Fruit fly (Drosophila melanogaster) whole organism, larva: ENCODE data around the gene CG42824.

Source experiments
- noc ChIP-seq: fragments of 200-800 bp; sonication (Bioruptor generic); optimal IDR thresholded peaks from 3 replicates; lab custom pipeline; 2019; ENCODE audit warnings: missing biosample characterization, mild to moderate bottlenecking, missing genetic modification characterization, moderate library complexity

CG42824 gene

DNA sequence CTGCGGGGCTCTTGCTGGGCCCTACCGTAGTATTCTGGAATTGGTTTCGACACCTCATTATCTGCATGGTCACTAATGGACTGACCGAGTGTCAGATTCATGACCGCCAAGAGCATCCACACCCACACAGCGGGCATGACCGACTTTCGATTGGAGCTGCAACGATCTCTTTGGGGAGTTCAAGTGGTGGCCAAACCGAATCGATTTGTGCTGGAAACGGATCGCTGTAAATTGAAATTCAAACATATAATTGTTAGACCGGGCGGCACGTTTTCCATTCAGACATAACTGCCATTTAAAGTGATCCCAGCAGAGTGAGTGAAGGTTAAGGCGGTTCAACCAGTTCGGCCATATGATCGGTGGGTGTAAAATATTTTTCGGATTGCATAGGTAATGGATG is at the start of gene CG42824, which contains the start of gene CG42798:
TSS of gene CG42824 (minus strand) at position 101 of the 400 bp plus-strand sequence.
TSS of gene CG42798 (plus strand) at position 268 of the 400 bp plus-strand sequence.
- no peak for TF ChIP-seq noc (tag; lab: Kevin White, UChicago)

dm6 chr3R:17449402-17449801 is 43.1 kb upstream of the CG42824 start:
- TF ChIP-seq noc (tag; lab: Kevin White, UChicago): no peak

dm6 chr3R:17448758-17449157 is 42.4 kb upstream of the CG42824 start, which contains the start of gene Eh:
TSS of gene Eh (minus strand) at chr3R:17448858.
- TF ChIP-seq noc (tag; lab: Kevin White, UChicago): no peak

- no peak for TF ChIP-seq noc (tag; lab: Kevin White, UChicago)
Observed at dm6 chr3R:17447615-17448014, 41.3 kb upstream of the CG42824 start.

- TF ChIP-seq noc (tag; lab: Kevin White, UChicago): no peak
Observed at dm6 chr3R:17440628-17441027, 34.3 kb upstream of the CG42824 start, which contains the start of gene CG14331. TSS of gene CG14331 (minus strand) at chr3R:17440728.

DNA sequence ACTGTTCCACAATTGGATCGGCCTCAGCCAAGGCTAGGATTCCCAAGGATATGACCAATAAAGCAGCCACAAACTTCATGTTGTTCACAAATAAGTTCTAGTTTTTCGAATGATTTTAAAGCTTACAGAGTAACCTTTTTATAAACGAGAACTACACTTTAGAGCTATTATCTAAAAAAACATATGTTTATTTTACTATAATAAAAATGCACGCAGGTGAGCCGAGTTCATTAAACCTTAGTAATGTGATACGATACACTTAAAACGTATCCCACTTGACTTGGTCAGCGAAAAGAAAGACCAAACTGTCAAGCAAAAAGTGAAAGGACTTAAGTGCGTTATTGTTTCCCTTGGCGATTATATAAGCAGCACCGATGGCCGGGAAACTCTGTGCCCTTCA is 28.0 kb upstream of the CG42824 start, which contains the start of gene CG44090:
TSS of gene CG44090 (minus strand) at position 101 of the 400 bp plus-strand sequence.
- TF ChIP-seq noc (tag; lab: Kevin White, UChicago): no peak

DNA sequence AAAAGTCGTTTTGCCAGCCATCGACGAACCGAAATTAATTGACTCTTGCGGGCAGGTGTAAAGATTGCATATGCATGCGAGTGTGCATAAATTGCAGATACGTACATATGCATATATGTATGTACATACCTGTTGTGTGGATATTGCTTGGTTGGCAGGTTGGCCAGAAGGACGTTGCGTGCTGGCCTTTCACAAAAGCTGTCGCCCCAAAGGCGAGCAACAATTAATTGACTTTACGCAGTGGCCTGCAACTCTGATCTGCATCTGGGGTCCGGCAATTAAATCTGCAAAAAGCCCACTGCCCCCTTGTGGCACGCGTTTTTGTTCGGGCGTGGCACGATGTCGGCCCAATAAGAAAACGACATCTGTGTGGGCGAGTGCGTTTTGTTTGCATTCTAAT is 26.8 kb upstream of the CG42824 start:
- no peak for TF ChIP-seq noc (tag; lab: Kevin White, UChicago)

DNA sequence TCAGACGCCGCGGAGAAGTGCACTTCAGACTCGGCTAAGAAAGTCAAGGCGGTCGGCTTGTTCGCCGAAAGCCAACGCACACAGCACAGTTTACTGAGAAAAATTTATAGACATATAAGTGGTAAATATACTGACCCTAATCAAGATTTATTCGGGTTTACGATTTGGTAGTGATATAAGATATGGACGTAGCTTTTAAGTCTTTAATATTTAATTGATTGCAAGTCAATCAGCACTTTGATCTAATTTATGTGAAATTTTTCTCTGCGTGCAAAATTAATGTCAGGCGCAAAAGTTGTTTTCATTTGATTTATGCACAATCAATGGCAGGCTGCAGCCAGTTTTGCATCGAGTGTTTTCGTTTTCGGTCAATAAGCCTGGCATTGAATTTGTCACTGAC is 24.2 kb upstream of the CG42824 start:
- TF ChIP-seq noc (tag; lab: Kevin White, UChicago): no peak

- no peak for TF ChIP-seq noc (tag; lab: Kevin White, UChicago)
Observed at dm6 chr3R:17426265-17426664, 20.0 kb upstream of the CG42824 start.

dm6 chr3R:17425417-17425915 is 19.2 kb upstream of the CG42824 start, which contains the start of gene cysu:
TSS of gene cysu (plus strand) at chr3R:17425768.
- no peak for TF ChIP-seq noc (tag; lab: Kevin White, UChicago)

- no peak for TF ChIP-seq noc (tag; lab: Kevin White, UChicago)
Observed at dm6 chr3R:17422102-17422501, 15.8 kb upstream of the CG42824 start, which contains the start of gene CG14332. TSS of gene CG14332 (minus strand) at chr3R:17422202.

DNA sequence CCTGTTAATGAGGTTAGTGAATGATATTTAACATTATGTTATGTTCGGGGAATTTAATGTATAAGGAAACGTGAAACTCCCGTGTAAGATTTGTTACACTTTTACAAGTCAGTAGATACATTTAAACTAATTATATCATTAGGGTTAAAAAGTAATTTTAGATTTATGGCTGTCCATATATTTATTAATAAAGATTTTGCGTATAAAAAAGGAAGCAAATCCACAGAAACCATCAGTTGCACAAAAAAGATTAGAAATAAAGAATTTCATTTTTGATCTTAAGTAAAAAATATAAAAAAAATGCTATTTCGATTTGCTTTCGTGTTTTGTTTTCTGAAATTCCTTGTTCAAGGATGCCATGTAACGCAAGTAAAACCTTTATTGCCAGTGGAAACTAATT is 14.0 kb upstream of the CG42824 start, which contains the start of gene CG42835:
TSS of gene CG42835 (plus strand) at position 301 of the 400 bp plus-strand sequence.
- no peak for TF ChIP-seq noc (tag; lab: Kevin White, UChicago)

DNA sequence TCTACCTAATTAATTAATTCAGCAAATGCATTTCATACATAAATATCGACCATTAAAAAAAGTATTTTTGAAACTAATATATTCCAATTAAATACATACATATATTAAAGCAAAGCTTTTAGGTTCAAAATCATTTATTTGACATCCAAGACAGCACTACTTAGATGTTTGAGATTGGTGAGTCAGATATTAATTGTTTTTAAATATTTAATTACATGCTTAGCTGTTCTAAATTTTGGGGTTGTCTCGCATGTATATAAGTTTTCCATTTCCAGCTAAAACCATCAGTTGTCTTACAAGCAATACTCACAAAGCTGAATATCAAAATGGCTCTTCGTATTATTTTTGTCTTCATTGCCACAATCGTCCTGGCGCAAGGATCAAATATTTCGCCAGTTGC is 12.1 kb upstream of the CG42824 start, which contains the start of gene CG42834:
TSS of gene CG42834 (plus strand) at position 301 of the 400 bp plus-strand sequence.
- TF ChIP-seq noc (tag; lab: Kevin White, UChicago): no peak

- TF ChIP-seq noc (tag; lab: Kevin White, UChicago): no peak
Observed at dm6 chr3R:17417167-17417566, 10.9 kb upstream of the CG42824 start, which contains the start of gene CG33333. TSS of gene CG33333 (plus strand) at chr3R:17417467.

DNA sequence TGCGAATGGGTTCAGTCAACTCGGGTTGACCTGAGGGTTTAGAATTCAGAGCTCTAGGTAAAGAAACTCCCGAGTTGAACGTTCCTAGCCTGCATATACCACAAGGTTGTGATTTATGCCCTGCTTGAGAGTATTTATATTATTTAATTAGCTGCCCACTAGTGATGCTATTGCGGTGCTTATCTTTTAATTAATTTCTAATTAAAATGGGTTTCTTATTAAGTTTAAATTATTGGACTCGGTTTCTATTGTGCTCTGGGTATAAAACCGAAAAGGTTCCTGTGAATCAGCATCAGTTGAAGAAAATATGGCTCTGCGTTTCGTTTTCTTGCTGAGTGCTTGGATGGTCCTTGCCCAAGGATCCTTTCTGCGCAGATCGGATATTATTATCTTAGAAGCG is 9.1 kb upstream of the CG42824 start, which contains the start of gene CG5866:
TSS of gene CG5866 (plus strand) at position 301 of the 400 bp plus-strand sequence.
- no peak for TF ChIP-seq noc (tag; lab: Kevin White, UChicago)

DNA sequence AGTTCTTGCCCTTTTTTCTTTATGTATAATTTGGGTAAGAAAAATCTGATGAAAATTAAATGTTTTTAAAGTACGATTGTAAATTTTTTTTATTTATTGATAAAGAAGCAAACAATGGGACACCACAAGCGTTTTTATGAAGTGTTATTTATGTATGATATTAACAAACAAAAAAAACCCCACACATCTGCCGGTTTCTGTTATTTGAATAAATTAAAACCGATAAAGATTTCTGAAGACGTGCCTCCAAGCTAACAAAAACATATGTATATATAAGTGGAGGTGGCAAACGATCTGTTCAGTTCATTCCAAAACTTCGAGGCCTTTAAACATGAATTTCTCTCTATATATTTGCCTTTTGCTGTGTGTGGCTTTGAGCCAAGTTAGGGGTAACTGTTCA is 7.3 kb upstream of the CG42824 start, which contains the start of gene CG42822:
TSS of gene CG42822 (plus strand) at position 301 of the 400 bp plus-strand sequence.
- TF ChIP-seq noc (tag; lab: Kevin White, UChicago): no peak
